Worm (Caenorhabditis elegans) whole organism, L1 larva: ENCODE measurements around the gene srg-30.

ENCODE experiments used
- alr-1 ChIP-seq: fragments of 200-800 bp; sonication (Bioruptor generic); optimal IDR thresholded peaks from 2 replicates; lab custom pipeline; 2018; ENCODE audit warnings: borderline replicate concordance, mild to moderate bottlenecking, missing genetic modification characterization, missing compliant biosample characterization
- blmp-1 ChIP-seq: fragments of 150-350 bp; optimal IDR thresholded peaks from 2 replicates; lab custom pipeline; 2014; ENCODE audit warnings: missing biosample characterization, missing genetic modification characterization
- efl-1 ChIP-seq, 4 experiments: fragments of 150-350 bp; optimal IDR thresholded peaks in 3 of 4; peaks in 1 of 4; 1 replicate in 1 of 4; 2 replicates in 3 of 4; lab custom pipeline; 2014; ENCODE audit warnings: missing biosample characterization in 2 of 4, missing genetic modification characterization in 2 of 4, missing genetic modification reagents in 2 of 4
- ets-5 ChIP-seq: fragments of 200-800 bp; sonication (Bioruptor generic); IDR thresholded peaks from 2 replicates; pipeline ENCODE4 v1.3.6; 2022; ENCODE audit warnings: missing genetic modification characterization, missing compliant biosample characterization
- irx-1 ChIP-seq: sonication (generic microtip); optimal IDR thresholded peaks from 2 replicates; lab custom pipeline; 2016; ENCODE audit warnings: missing genetic modification characterization, missing compliant biosample characterization
- lin-13 ChIP-seq: fragments of 150-350 bp; optimal IDR thresholded peaks from 2 replicates; lab custom pipeline; 2014; ENCODE audit warnings: missing biosample characterization, missing genetic modification reagents, missing genetic modification characterization
- lin-14 ChIP-seq: fragments of 200-800 bp; sonication (Bioruptor generic); optimal IDR thresholded peaks from 2 replicates; lab custom pipeline; 2018; ENCODE audit warnings: mild to moderate bottlenecking, missing genetic modification characterization, moderate library complexity, missing compliant biosample characterization
- nhr-12 ChIP-seq: sonication (generic microtip); optimal IDR thresholded peaks from 2 replicates; lab custom pipeline; 2017; ENCODE audit warnings: missing biosample characterization, missing genetic modification characterization
- nhr-20 ChIP-seq: sonication (generic microtip); optimal IDR thresholded peaks from 2 replicates; lab custom pipeline; 2016; ENCODE audit warnings: mild to moderate bottlenecking, missing genetic modification characterization, missing compliant biosample characterization
- nhr-71 ChIP-seq: sonication (generic microtip); optimal IDR thresholded peaks from 2 replicates; lab custom pipeline; 2016; ENCODE audit warnings: mild to moderate bottlenecking, missing genetic modification characterization, moderate library complexity, missing compliant biosample characterization
- nhr-77 ChIP-seq: fragments of 150-350 bp; optimal IDR thresholded peaks from 2 replicates; lab custom pipeline; 2014; ENCODE audit warnings: missing biosample characterization, missing genetic modification characterization
- pag-3 ChIP-seq: sonication (generic microtip); optimal IDR thresholded peaks from 2 replicates; lab custom pipeline; 2017; ENCODE audit warnings: missing genetic modification characterization, mild to moderate bottlenecking, missing compliant biosample characterization, antibody characterized with exemption, borderline replicate concordance; ENCODE audit not compliant: insufficient read depth
- pqm-1 ChIP-seq: sonication (generic microtip); optimal IDR thresholded peaks from 3 replicates; lab custom pipeline; 2017; ENCODE audit warnings: missing biosample characterization, missing genetic modification characterization
- rnt-1 ChIP-seq: sonication (generic microtip); optimal IDR thresholded peaks from 2 replicates; lab custom pipeline; 2016; ENCODE audit warnings: mild to moderate bottlenecking, missing genetic modification characterization, moderate library complexity, missing compliant biosample characterization
- swsn-7 ChIP-seq: sonication (generic microtip); optimal IDR thresholded peaks from 2 replicates; lab custom pipeline; 2016; ENCODE audit warnings: missing genetic modification characterization, missing compliant biosample characterization
- unc-30 ChIP-seq: sonication (generic microtip); optimal IDR thresholded peaks from 2 replicates; lab custom pipeline; 2017; ENCODE audit warnings: missing biosample characterization, missing genetic modification characterization
- vab-15 ChIP-seq: sonication (generic microtip); optimal IDR thresholded peaks from 2 replicates; lab custom pipeline; 2017; ENCODE audit warnings: missing genotype, mild to moderate bottlenecking, missing genetic modification characterization, missing compliant biosample characterization
- zip-4 ChIP-seq: fragments of 200-800 bp; sonication (Bioruptor generic); optimal IDR thresholded peaks from 2 replicates; lab custom pipeline; 2018; ENCODE audit warnings: mild to moderate bottlenecking, missing genetic modification characterization, moderate library complexity, missing compliant biosample characterization

srg-30 gene

DNA sequence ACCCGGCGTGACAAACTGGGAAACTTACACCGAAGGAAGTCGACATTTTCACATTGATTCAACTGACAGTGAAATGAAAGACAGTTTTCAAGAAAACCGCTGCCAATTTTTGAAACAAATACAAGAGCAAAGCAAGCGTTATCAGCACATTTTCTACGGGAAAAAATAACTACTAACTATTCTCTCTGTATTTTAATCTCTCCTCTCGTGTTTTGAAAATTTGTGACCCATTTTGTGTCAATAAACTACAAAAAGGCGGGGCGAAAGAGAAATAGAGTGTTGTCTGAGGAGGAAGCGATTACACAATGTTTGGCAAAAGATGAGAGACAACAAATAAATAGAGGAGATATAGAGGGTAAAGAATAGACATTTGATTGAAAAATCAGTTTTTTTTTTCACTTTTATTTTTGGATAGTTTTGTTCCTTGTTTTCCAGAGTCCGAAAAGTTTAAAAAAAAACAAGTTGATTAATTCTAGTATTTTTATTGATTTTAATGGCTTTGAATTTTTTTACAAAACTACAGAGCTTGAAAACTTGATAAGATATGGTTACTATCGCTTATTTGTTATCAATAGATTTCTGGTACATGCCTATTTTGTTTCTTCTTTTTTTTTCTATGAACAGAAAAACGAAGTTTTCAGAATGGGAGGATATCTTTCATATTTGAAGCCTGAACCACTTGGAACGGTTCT, 41.8 kb downstream of the srg-30 start, which contains the start of gene cest-34:
Gene cest-34, plus strand, starts transcription at position 642 of the 692 bp plus-strand sequence.
- TF ChIP-seq lin-14 (peak; percentile 65), ets-5 (GFP tag; lab: Robert Waterston, UW) (no peak), blmp-1 (peak; percentile 1), nhr-20 (tag; lab: Kevin White, UChicago) (peak; percentile 63), nhr-77 (tag; lab: Kevin White, UChicago) (peak; percentile 4)

DNA sequence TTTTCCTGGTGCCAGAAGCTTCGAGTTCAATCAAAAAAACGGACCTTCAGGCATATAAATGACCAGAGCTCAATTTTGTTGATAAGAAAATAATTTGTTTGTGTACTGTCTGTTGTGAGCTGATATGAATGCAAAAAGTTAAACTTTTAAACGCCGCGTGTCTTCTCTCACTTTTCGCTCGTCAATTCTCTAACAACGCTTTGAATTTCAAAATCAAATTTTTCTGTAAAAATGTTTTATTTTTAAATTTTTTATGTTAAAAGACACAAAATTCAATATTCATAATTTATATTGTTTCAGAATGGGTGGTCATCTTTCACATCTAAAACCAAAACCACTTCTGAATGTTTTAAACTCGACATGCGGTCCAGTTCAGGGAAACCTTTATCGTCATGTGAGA, 44.2 kb downstream of the srg-30 start, which contains the start of gene cest-31:
Gene cest-31, plus strand, starts transcription at position 301 of the 400 bp plus-strand sequence.
- TF ChIP-seq efl-1 (optimal IDR thresholded peaks at IDR 0.05; lab: Kevin White, UChicago) (no peak), efl-1 (GFP tag; optimal IDR thresholded peaks at IDR 0.05 in 1 of 2; lab: Kevin White, UChicago) (peak in 1 of 2 experiments; percentile 47), rnt-1 (no peak)
- TF ChIP-seq, all 84 proteins: peak for 1

DNA sequence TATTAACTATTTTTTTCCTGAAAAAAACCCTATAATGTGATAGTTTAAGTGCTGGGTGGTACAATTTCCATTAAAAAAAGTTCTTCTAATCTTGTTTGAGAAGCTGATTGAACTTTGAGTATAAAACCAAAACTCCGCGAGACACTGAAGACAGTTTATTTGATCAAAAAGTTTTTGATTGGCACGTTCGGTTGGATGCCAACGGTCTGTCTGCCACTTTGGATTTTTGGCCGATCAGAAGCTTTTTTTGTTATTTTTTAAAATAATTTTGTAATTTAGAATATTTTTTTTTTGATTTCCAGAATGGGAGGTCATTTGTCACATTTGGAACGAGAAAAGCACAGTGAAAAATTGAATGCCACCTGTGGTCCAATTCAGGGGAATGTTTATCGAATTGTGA, 48.6 kb downstream of the srg-30 start, which contains the start of gene cest-28:
Gene cest-28, plus strand, starts transcription at position 301 of the 400 bp plus-strand sequence.
- no peak for TF ChIP-seq alr-1 (tag; lab: Kevin White, UChicago)
- no peak for TF ChIP-seq swsn-7 (tag; lab: Kevin White, UChicago)
- no peak for TF ChIP-seq pqm-1

DNA sequence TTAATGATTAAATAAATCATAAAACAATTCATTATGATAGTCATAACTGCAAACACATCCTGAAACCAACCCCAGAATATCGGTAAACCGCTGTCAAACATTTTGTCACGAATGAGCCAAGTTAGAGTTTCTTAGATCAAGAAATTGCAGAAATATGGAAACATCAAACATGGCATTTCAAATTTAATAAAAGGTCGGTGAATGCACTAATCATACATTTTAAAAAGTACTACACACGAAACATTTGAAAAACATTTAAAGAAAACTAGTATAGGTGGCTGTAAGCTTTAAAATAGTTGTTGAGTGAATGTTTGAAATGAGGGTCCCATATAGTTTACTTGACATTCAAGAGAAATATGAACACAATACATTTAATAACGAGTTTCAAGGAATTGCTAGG, 49.4 kb downstream of the srg-30 start, which contains the start of gene str-180:
Gene str-180, minus strand, starts transcription at position 101 of the 400 bp plus-strand sequence.
- TF ChIP-seq nhr-71 (tag; lab: Kevin White, UChicago) (no peak), nhr-12 (tag; lab: Kevin White, UChicago) (no peak), nhr-77 (tag; lab: Kevin White, UChicago) (no peak), unc-30 (tag; lab: Kevin White, UChicago) (no peak), nhr-20 (tag; lab: Kevin White, UChicago) (no peak), pag-3 (tag; lab: Kevin White, UChicago) (no peak), irx-1 (tag; lab: Kevin White, UChicago) (no peak), zip-4 (GFP tag; lab: Kevin White, UChicago) (no peak), vab-15 (no peak), lin-13 (no peak)
